Worm (Caenorhabditis elegans) whole organism, dauer: ENCODE data around the gene ins-15.
"Not testable (repeated sequence)": the region's sequence is repeated elsewhere in the genome, so short reads cannot be mapped to it uniquely, and the experiment has no call there.

Source experiments
- unc-62 ChIP-seq: sonication (generic microtip); optimal IDR thresholded peaks from 2 replicates; lab custom pipeline; 2017; ENCODE audit warnings: missing biosample characterization, missing genetic modification reagents, missing genetic modification characterization

Gene ins-15

DNA sequence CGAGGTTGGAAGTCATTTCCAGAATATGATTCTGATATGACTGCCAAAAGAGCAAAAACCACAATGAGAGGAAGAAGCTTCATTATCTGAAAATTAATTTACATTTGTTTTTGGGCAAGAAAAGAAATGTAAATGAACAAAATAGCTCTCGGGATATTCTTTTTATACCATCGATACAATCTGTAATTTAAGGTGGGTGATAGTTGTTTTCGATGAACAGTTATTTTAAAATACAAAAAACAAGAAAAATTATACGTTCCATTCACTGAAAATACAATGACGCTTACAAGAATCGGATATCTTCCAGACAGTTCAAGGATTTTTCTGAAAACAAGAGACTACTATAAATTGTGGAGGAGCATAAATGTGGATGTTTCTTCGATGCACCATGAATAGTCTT is at the start of gene ins-15:
TSS of gene ins-15 (minus strand) at position 101 of the 400 bp plus-strand sequence.
- TF ChIP-seq unc-62 (GFP tag; lab: Kevin White, UChicago) = no peak

ce11 chrII:6791891-6792290 is 47.3 kb upstream of the ins-15 start, which contains the start of gene T13C2.2:
TSS of gene T13C2.2 (plus strand) at chrII:6792191.
- no peak for TF ChIP-seq unc-62 (GFP tag; lab: Kevin White, UChicago)

DNA sequence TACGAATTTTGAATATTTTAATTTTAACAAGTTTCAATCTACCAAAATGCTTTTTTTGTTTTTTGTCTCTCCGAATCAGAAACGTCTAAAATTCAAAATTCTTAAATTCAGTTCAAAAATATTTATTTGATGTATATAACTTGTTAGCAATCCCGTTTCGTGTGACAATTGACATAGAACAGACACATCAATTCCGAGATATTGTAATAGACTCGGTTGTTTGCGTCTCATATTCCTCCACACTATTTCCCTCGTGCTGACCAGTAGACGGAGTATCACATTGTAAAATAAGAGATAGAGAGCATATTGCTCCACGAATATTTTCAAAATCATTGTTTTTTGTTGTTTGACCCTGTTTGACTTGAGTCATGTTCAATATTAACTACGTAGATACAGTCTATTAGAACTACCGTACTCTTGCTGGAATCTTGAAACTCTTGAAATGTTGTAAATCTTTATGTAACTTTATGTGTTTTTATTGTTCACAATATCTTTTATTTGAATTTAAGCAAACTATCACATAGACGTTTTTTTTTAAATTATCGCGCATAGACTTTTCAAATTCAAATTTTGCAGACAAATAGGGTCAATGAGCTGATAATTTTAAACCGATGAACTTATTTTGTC is 44.2 kb upstream of the ins-15 start, which contains the start of gene T13C2.3:
TSS of gene T13C2.3 (plus strand) at position 577 of the 627 bp plus-strand sequence.
- no peak for TF ChIP-seq unc-62 (GFP tag; lab: Kevin White, UChicago)

DNA sequence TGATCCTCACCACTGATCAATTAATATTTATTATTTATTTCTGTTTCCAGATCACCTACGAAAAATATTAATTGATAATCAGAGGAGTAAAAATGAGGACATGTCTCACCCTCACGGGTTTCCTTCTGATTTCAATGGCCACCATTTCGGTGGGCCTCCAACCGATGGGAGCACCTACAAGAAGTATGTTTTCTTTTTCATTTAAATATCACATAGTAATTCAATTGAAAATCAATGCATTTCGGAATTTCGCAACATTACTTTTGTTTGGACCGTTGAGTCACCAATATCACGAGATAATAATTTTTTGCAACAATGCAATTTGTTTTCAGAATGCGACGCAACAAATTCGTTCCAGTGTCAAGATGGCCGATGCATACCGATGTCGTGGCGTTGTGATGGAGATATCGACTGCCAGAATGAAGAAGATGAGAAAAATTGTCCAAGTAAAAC is 38.9 kb upstream of the ins-15 start, which contains the start of gene gldi-2:
TSS of gene gldi-2 (plus strand) at position 51 of the 453 bp plus-strand sequence.
- no peak for TF ChIP-seq unc-62 (GFP tag; lab: Kevin White, UChicago)

DNA sequence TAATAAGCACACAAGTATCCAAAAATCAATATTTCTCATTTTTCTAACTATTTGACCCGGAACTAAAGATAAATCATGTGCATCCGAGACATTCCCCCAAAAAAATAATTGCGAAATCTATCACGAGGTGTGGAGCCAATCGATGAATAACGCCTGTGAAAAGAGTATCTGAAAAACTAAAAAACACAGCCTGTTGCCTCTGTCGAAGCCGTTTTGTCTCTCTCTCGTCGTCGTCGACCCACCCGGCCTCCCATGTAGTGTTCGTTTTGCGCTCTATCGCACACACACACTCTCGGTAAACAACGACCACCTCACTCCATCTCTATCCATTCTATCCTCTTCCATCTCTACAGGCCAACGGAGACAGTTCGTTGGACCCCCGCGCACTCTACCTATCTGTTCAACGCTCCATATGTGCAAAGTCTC is 38.2 kb upstream of the ins-15 start:
- no peak for TF ChIP-seq unc-62 (GFP tag; lab: Kevin White, UChicago)

- no peak for TF ChIP-seq unc-62 (GFP tag; lab: Kevin White, UChicago)
Observed at ce11 chrII:6781983-6782382, 37.4 kb upstream of the ins-15 start.

- TF ChIP-seq unc-62 (GFP tag; lab: Kevin White, UChicago) = no peak
Observed at ce11 chrII:6781231-6781630, 36.7 kb upstream of the ins-15 start.

DNA sequence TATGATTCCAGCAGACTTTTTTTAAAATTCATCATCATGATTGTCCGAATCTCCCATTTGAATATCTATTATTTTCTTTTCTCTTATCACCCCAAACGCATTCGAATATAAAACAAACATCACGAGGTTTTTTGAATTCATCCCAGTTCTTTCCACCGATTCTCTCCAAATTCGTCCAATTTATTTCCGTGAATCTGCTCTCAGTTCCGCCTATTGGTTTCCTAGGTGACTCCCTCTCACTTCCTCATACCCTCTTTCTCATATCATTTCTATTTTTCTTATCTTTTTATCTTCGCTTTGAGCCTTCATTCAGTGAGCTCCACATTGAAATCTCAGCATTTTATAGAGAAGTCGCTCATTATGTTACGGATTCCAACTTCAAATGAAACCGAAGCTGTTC is 34.6 kb upstream of the ins-15 start, which contains the start of gene T13C2.7:
TSS of gene T13C2.7 (plus strand) at position 301 of the 400 bp plus-strand sequence.
- TF ChIP-seq unc-62 (GFP tag; lab: Kevin White, UChicago) = no peak

ce11 chrII:6776418-6777034 is 32.0 kb upstream of the ins-15 start, which contains the start of gene ssup-72:
TSS of gene ssup-72 (plus strand) at chrII:6776598.
- TF ChIP-seq unc-62 (GFP tag; lab: Kevin White, UChicago) = no peak

- TF ChIP-seq unc-62 (GFP tag; lab: Kevin White, UChicago) = not testable (repeated sequence)
Observed at ce11 chrII:6775076-6775475, 30.5 kb upstream of the ins-15 start, which contains the start of gene agr-1. TSS of gene agr-1 (minus strand) at chrII:6775176.

- no peak for TF ChIP-seq unc-62 (GFP tag; lab: Kevin White, UChicago)
Observed at ce11 chrII:6772482-6772881, 27.9 kb upstream of the ins-15 start.

DNA sequence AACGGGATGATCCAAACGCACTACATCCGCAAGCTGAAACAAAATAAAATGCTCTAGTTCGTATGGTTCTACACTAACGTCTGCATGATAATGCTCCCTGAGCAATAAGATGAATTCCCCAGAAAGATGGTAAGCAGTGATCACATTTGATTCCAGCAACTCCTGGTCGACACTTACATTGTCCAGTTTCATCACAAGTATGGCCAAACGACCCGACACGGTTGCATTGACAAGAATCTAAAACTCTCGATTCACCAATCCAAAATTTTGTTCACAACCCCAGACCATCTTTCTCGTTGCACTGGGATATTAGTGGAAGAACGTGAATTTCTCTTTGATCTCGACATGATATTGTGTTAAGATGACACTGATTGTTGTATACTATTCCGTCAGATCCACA is 25.5 kb upstream of the ins-15 start:
- no peak for TF ChIP-seq unc-62 (GFP tag; lab: Kevin White, UChicago)

DNA sequence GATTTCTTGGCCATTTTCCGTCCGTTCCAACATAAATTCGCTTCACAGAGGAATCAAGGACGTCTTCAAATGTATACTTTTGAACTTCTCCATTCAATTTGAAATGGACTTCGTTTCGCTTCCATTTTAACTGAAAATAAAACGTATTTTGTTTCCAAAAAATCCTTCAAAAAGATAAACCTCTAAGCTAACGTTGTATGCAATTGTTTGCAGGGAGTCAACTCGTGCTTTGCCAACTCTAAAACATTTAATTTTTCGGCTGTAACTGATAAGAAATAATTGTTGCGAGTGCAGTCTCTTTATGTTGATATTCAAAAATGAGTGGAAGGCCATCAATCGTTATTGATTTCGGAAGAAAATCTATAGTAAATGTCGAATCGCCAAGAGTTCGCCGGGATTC is 23.5 kb upstream of the ins-15 start, which contains the start of gene F41G3.18:
TSS of gene F41G3.18 (plus strand) at position 301 of the 400 bp plus-strand sequence.
- TF ChIP-seq unc-62 (GFP tag; lab: Kevin White, UChicago) = no peak

DNA sequence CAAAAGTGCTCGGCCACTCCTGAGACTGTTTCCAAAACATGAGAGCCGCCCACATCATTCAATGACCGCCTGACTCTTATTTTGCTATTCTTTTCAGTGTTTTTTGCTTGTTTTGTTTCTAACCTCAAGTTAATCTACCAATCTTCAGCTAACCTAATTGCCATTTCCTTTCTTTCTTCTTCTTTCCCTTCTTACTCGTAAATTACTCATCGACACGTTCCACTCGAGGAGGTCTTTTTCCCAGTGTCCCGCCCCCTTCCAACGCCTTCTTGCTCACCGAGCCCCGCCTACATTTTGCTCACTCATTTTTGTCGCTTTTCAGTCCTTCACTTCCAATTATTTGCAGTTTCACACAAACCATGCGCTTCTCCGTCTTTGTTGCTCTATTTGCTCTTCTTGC is 20.2 kb upstream of the ins-15 start, which contains the start of gene nlp-50:
TSS of gene nlp-50 (plus strand) at position 301 of the 400 bp plus-strand sequence.
- TF ChIP-seq unc-62 (GFP tag; lab: Kevin White, UChicago) = no peak

DNA sequence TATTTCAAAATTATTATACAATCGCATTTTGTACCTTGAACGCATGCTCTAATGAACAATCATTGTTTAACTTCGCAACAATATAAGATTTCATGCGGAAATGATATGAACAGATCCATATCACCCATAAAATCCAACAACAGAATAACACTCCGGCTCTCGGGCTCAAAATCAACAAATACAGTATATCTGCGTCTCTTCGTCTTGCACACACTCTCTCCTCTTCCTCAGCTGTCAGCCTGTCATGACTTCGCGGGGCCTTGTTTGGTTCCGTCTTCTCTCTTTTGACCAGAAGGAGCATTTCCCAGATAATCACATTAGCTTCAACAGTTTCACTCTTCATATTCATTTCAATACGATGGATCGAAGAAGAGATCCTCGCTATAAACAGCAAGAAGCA is 11.7 kb upstream of the ins-15 start, which contains the start of gene F41G3.3:
TSS of gene F41G3.3 (plus strand) at position 301 of the 400 bp plus-strand sequence.
- no peak for TF ChIP-seq unc-62 (GFP tag; lab: Kevin White, UChicago)

DNA sequence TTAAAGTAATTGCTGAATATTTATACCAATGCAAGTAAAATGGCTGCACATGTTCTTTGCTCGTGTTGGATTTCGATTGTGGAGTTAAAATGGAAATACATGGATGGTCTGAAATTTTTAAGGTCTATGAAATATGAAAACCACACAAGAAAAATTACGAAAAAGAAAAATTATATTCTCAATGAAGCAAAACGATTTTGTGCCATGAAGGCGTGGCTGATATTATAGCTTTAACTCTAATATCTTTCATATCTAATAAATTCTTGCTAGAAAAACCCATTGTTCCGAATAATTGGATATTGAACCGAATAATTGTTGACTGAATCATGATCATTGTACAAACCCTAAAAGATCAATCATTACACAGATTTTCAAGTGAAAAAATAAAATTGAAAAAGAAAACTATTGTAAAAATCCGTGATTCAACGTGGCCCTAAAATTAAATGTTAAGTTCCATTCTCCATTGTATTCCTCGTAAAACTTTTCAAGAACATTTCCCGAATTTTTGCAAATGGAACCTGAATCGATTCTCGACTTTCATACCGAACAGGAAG is 10.2 kb upstream of the ins-15 start, which contains the start of the genes srx-95 and fis-1:
TSS of gene srx-95 (minus strand) at position 101 of the 554 bp plus-strand sequence.
TSS of gene fis-1 (plus strand) at position 504 of the 554 bp plus-strand sequence.
- TF ChIP-seq unc-62 (GFP tag; lab: Kevin White, UChicago) = no peak
